Worm (Caenorhabditis elegans): Measurements from ENCODE around the gene ZC196.3.

ZC196.3 gene

ce11 chrV:8773826-8774382, 37.4 kb downstream of the ZC196.3 start, which contains the start of gene B0507.2:
Gene B0507.2 (plus strand): TSS chrV:8774332.
- TF ChIP-seq aptf-2 (GFP tag; conservative IDR thresholded peaks at IDR 0.05): no peak
- TF ChIP-seq egl-18 (GFP tag; IDR thresholded peaks at IDR 0.05): no peak
- peak; percentile 36 for TF ChIP-seq nhr-80 (tag; optimal IDR thresholded peaks at IDR 0.05)
- no peak for TF ChIP-seq ztf-3 (GFP tag; optimal IDR thresholded peaks at IDR 0.05)
- no peak for TF ChIP-seq mxl-1 (tag; optimal IDR thresholded peaks at IDR 0.05)
- TF ChIP-seq cebp-1 (GFP tag; IDR thresholded peaks at IDR 0.05): no peak
- TF ChIP-seq cebp-1 (tag; optimal IDR thresholded peaks at IDR 0.05): peak; percentile 76
- no peak for TF ChIP-seq ceh-58 (GFP tag; IDR thresholded peaks at IDR 0.05)
- peak; percentile 53 for TF ChIP-seq ceh-27 (GFP tag; optimal IDR thresholded peaks at IDR 0.05)
- no peak for TF ChIP-seq F10E7.11 (tag; optimal IDR thresholded peaks at IDR 0.05)
- TF ChIP-seq lin-40 (tag; optimal IDR thresholded peaks at IDR 0.05): no peak
- no peak for TF ChIP-seq bed-2 (GFP tag; IDR thresholded peaks at IDR 0.05)
- no peak for TF ChIP-seq rpc-1 (optimal IDR thresholded peaks at IDR 0.05)
- TF ChIP-seq rpc-1 (tag; optimal IDR thresholded peaks at IDR 0.05): no peak
- no peak for TF ChIP-seq nfya-1 (tag; optimal IDR thresholded peaks at IDR 0.05; ENCODE audit: borderline replicate concordance, insufficient read depth)
- no peak for TF ChIP-seq K11D2.4 (GFP tag; IDR thresholded peaks at IDR 0.05)

ce11 chrV:8776270-8776669, 39.8 kb downstream of the ZC196.3 start, which contains the start of gene B0507.1:
Gene B0507.1 (plus strand): TSS chrV:8776570.
- TF ChIP-seq ztf-6 (GFP tag; IDR thresholded peaks at IDR 0.05) (no peak), F49E8.2 (tag; optimal IDR thresholded peaks at IDR 0.05; ENCODE audit: insufficient read depth) (no peak), attf-3 (GFP tag; conservative IDR thresholded peaks at IDR 0.05) (no peak), lir-1 (GFP tag; conservative IDR thresholded peaks at IDR 0.05) (no peak), snpc-1.3 (tag; optimal IDR thresholded peaks at IDR 0.05; ENCODE audit: insufficient read depth) (no peak), ceh-27 (GFP tag; optimal IDR thresholded peaks at IDR 0.05) (no peak), ama-1 (optimal IDR thresholded peaks at IDR 0.05) (no peak), ama-1 (GFP tag; optimal IDR thresholded peaks at IDR 0.05) (no peak), sdz-38 (tag; optimal IDR thresholded peaks at IDR 0.05) (no peak), D2030.7 (GFP tag; IDR thresholded peaks at IDR 0.05) (no peak), F55B11.4 (tag; optimal IDR thresholded peaks at IDR 0.05; ENCODE audit: borderline replicate concordance, insufficient read depth) (no peak), rec-8 (tag; optimal IDR thresholded peaks at IDR 0.05) (no peak), lin-26 (GFP tag; IDR thresholded peaks at IDR 0.05) (no peak), hlh-26 (GFP tag; conservative IDR thresholded peaks at IDR 0.05) (no peak), ceh-91 (GFP tag; IDR thresholded peaks at IDR 0.05) (no peak), T07F8.4 (tag; optimal IDR thresholded peaks at IDR 0.05) (no peak), Y53F4B.3 (GFP tag; IDR thresholded peaks at IDR 0.05) (no peak), Y53G8AR.9 (GFP tag; conservative IDR thresholded peaks at IDR 0.05) (no peak)

- TF ChIP-seq snpc-1.1 (tag; optimal IDR thresholded peaks at IDR 0.05; ENCODE audit: insufficient read depth) (no peak), ccch-3 (GFP tag; optimal IDR thresholded peaks at IDR 0.05) (no peak), sea-2 (GFP tag; IDR thresholded peaks at IDR 0.05) (no peak), nhr-80 (tag; optimal IDR thresholded peaks at IDR 0.05) (peak; percentile 33)
These were observed 44.7 kb downstream of the ZC196.3 start for ce11 chrV:8781164-8781563.
